Worm (Caenorhabditis elegans) whole organism, mixed stage, embryonic: Measurements from ENCODE around the gene sre-53.

Experiments
- ceh-39 ChIP-seq: fragments of 150-350 bp; optimal IDR thresholded peaks from 2 replicates; lab custom pipeline; 2014; ENCODE audit warnings: missing biosample characterization, missing genetic modification characterization
- ces-1 ChIP-seq: fragments of 150-350 bp; optimal IDR thresholded peaks from 2 replicates; lab custom pipeline; 2014; ENCODE audit warnings: missing biosample characterization, missing genetic modification reagents, missing genetic modification characterization
- ham-2 ChIP-seq: fragments of 200-800 bp; sonication (Bioruptor generic); optimal IDR thresholded peaks from 2 replicates; lab custom pipeline; 2018; ENCODE audit warnings: mild to moderate bottlenecking, missing genetic modification characterization, missing compliant biosample characterization
- lin-13 ChIP-seq: fragments of 150-350 bp; optimal IDR thresholded peaks from 2 replicates; lab custom pipeline; 2014; ENCODE audit warnings: missing biosample characterization, missing genetic modification characterization
- lsy-2 ChIP-seq: fragments of 150-350 bp; optimal IDR thresholded peaks from 2 replicates; lab custom pipeline; 2014; ENCODE audit warnings: missing biosample characterization, missing genetic modification characterization
- nhr-237 ChIP-seq: fragments of 150-350 bp; optimal IDR thresholded peaks from 2 replicates; lab custom pipeline; 2014; ENCODE audit warnings: missing biosample characterization, missing genetic modification characterization
- nhr-28 ChIP-seq: fragments of 150-350 bp; optimal IDR thresholded peaks from 2 replicates; lab custom pipeline; 2014; ENCODE audit warnings: missing biosample characterization, missing genetic modification characterization
- nhr-76 ChIP-seq: sonication (generic microtip); optimal IDR thresholded peaks from 2 replicates; lab custom pipeline; 2017; ENCODE audit warnings: missing biosample characterization, missing genetic modification characterization
- pha-4 ChIP-seq: fragments of 150-350 bp; optimal IDR thresholded peaks from 2 replicates; lab custom pipeline; 2018; ENCODE audit warnings: missing biosample characterization, missing genetic modification reagents, missing genetic modification characterization
- snpc-4 ChIP-seq: fragments of 150-350 bp; optimal IDR thresholded peaks from 2 replicates; lab custom pipeline; 2014; ENCODE audit warnings: missing biosample characterization, missing genetic modification characterization
- unc-39 ChIP-seq: fragments of 150-350 bp; optimal IDR thresholded peaks from 2 replicates; lab custom pipeline; 2014; ENCODE audit warnings: missing biosample characterization, missing genetic modification characterization
- unc-62 ChIP-seq: fragments of 150-350 bp; optimal IDR thresholded peaks from 2 replicates; lab custom pipeline; 2014; ENCODE audit warnings: missing biosample characterization, missing genetic modification reagents, missing genetic modification characterization
- zip-8 ChIP-seq: fragments of 150-350 bp; optimal IDR thresholded peaks from 2 replicates; lab custom pipeline; 2014; ENCODE audit warnings: missing biosample characterization, missing genetic modification characterization
- ztf-11 ChIP-seq: fragments of 150-350 bp; optimal IDR thresholded peaks from 2 replicates; lab custom pipeline; 2014; ENCODE audit warnings: missing biosample characterization, missing genetic modification characterization

ce11 chrII:12332624-12333023 is 9.4 kb upstream of the sre-53 start, which contains the start of gene sre-54:
- TF ChIP-seq zip-8 (tag; lab: Kevin White, UChicago): no peak
- no peak for TF ChIP-seq lsy-2 (tag; lab: Kevin White, UChicago)
- TF ChIP-seq unc-39 (tag; lab: Kevin White, UChicago): no peak
- TF ChIP-seq pha-4 (tag; lab: Kevin White, UChicago): no peak
- TF ChIP-seq unc-62 (GFP tag; lab: Kevin White, UChicago): no peak
- no peak for TF ChIP-seq ham-2
- no peak for TF ChIP-seq ztf-11 (tag; lab: Kevin White, UChicago)
- TF ChIP-seq snpc-4 (tag; lab: Kevin White, UChicago): no peak
- TF ChIP-seq nhr-76 (tag; lab: Kevin White, UChicago): no peak
- TF ChIP-seq nhr-28: no peak
- no peak for TF ChIP-seq lin-13 (tag; lab: Kevin White, UChicago)
- TF ChIP-seq ceh-39 (tag; lab: Kevin White, UChicago): no peak
- no peak for TF ChIP-seq ces-1
- TF ChIP-seq nhr-237 (tag; lab: Kevin White, UChicago): no peak
